Worm (Caenorhabditis elegans) whole organism, young adult: ENCODE data around the gene srd-44.

Experiments
- B0336.3 ChIP-seq: fragments of 200-800 bp; sonication (Bioruptor generic); IDR thresholded peaks from 2 replicates; pipeline ENCODE4 v1.3.6; 2022; ENCODE audit warnings: missing genetic modification characterization, missing compliant biosample characterization
- F10E7.11 ChIP-seq: sonication (generic microtip); optimal IDR thresholded peaks from 2 replicates; lab custom pipeline; 2017; ENCODE audit warnings: mild to moderate bottlenecking, missing genetic modification characterization, moderate library complexity, missing compliant biosample characterization
- F55B11.4 ChIP-seq: sonication (generic microtip); optimal IDR thresholded peaks from 2 replicates; lab custom pipeline; 2016; ENCODE audit warnings: missing compliant biosample characterization, missing genetic modification characterization, borderline replicate concordance; ENCODE audit not compliant: insufficient read depth
- Y53F4B.3 ChIP-seq: fragments of 200-800 bp; sonication (Bioruptor generic); IDR thresholded peaks from 2 replicates; pipeline ENCODE4 v1.3.6; 2022; ENCODE audit warnings: missing genetic modification reagents, missing genetic modification characterization, missing compliant biosample characterization
- Y79H2A.3 ChIP-seq: fragments of 200-800 bp; sonication (Bioruptor generic); conservative IDR thresholded peaks from 2 replicates; pipeline ENCODE4 v1.3.6; 2022; ENCODE audit warnings: missing genetic modification reagents, missing genetic modification characterization, missing compliant biosample characterization
- ama-1 ChIP-seq, 3 experiments: fragments of 150-350 bp in 1 of 3; sonication (generic microtip) in 2 of 3; optimal IDR thresholded peaks; 2 replicates each; lab custom pipeline; 2014 to 2018; ENCODE audit warnings: missing biosample characterization in 2 of 3, missing genetic modification characterization in 2 of 3, missing genetic modification reagents in 2 of 3
- aptf-2 ChIP-seq: fragments of 200-800 bp; sonication (Bioruptor generic); conservative IDR thresholded peaks from 2 replicates; pipeline ENCODE4 v1.3.6; 2022; ENCODE audit warnings: missing genetic modification reagents, missing genetic modification characterization, missing compliant biosample characterization
- attf-5 ChIP-seq: fragments of 200-800 bp; sonication (Bioruptor generic); optimal IDR thresholded peaks from 2 replicates; lab custom pipeline; 2018; ENCODE audit warnings: mild to moderate bottlenecking, missing genetic modification characterization, missing compliant biosample characterization
- attf-6 ChIP-seq: fragments of 200-800 bp; sonication (Bioruptor generic); IDR thresholded peaks from 2 replicates; pipeline ENCODE4 v1.3.6; 2022; ENCODE audit warnings: missing genetic modification reagents, missing genetic modification characterization, missing compliant biosample characterization
- bed-2 ChIP-seq: fragments of 200-800 bp; sonication (Bioruptor generic); IDR thresholded peaks from 2 replicates; pipeline ENCODE4 v1.3.6; 2022; ENCODE audit warnings: missing genetic modification reagents, missing genetic modification characterization, missing compliant biosample characterization
- cebp-2 ChIP-seq: fragments of 200-800 bp; sonication (Bioruptor generic); IDR thresholded peaks from 2 replicates; pipeline ENCODE4 v1.3.6; 2022; ENCODE audit warnings: missing genetic modification characterization, missing compliant biosample characterization
- ceh-100 ChIP-seq: fragments of 200-800 bp; sonication (Bioruptor generic); IDR thresholded peaks from 2 replicates; pipeline ENCODE4 v1.3.6; 2022; ENCODE audit warnings: missing genetic modification reagents, missing genetic modification characterization, missing compliant biosample characterization
- ceh-58 ChIP-seq: fragments of 200-800 bp; sonication (Bioruptor generic); IDR thresholded peaks from 2 replicates; pipeline ENCODE4 v1.3.6; 2022; ENCODE audit warnings: missing genetic modification characterization, missing compliant biosample characterization
- ceh-79 ChIP-seq: sonication (generic microtip); optimal IDR thresholded peaks from 2 replicates; lab custom pipeline; 2017; ENCODE audit warnings: mild to moderate bottlenecking, missing genetic modification characterization, missing compliant biosample characterization
- ceh-91 ChIP-seq: fragments of 200-800 bp; sonication (Bioruptor generic); IDR thresholded peaks from 2 replicates; pipeline ENCODE4 v1.3.6; 2022; ENCODE audit warnings: missing genetic modification reagents, missing genetic modification characterization, missing compliant biosample characterization
- dox-1 ChIP-seq: fragments of 200-800 bp; sonication (Bioruptor generic); IDR thresholded peaks from 2 replicates; pipeline ENCODE4 v1.3.6; 2022; ENCODE audit warnings: missing genetic modification reagents, missing genetic modification characterization, missing compliant biosample characterization
- dpff-1 ChIP-seq: sonication (generic microtip); optimal IDR thresholded peaks from 2 replicates; lab custom pipeline; 2017; ENCODE audit warnings: mild to moderate bottlenecking, missing genetic modification characterization, missing compliant biosample characterization
- egl-18 ChIP-seq: fragments of 200-800 bp; sonication (Bioruptor generic); IDR thresholded peaks from 2 replicates; pipeline ENCODE4 v1.3.6; 2022; ENCODE audit warnings: missing genetic modification reagents, missing genetic modification characterization, missing compliant biosample characterization
- ekl-4 ChIP-seq: fragments of 200-800 bp; sonication (Bioruptor generic); IDR thresholded peaks from 2 replicates; pipeline ENCODE4 v1.3.6; 2022; ENCODE audit warnings: missing genetic modification reagents, missing genetic modification characterization, missing compliant biosample characterization
- fkh-3 ChIP-seq: sonication (generic microtip); optimal IDR thresholded peaks from 2 replicates; lab custom pipeline; 2016; ENCODE audit warnings: mild to moderate bottlenecking, missing genetic modification characterization, missing compliant biosample characterization
- hlh-26 ChIP-seq: fragments of 200-800 bp; sonication (Bioruptor generic); conservative IDR thresholded peaks from 2 replicates; pipeline ENCODE4 v1.3.6; 2022; ENCODE audit warnings: missing genetic modification reagents, missing genetic modification characterization, missing compliant biosample characterization
- lag-1 ChIP-seq: fragments of 200-800 bp; sonication (Bioruptor generic); IDR thresholded peaks from 2 replicates; pipeline ENCODE4 v1.3.6; 2022; ENCODE audit warnings: missing genetic modification reagents, missing genetic modification characterization, missing compliant biosample characterization
- let-607 ChIP-seq, 2 experiments: fragments of 200-800 bp in 1 of 2; sonication (Bioruptor generic) in 1 of 2; sonication (generic microtip) in 1 of 2; optimal IDR thresholded peaks; 2 replicates each; lab custom pipeline; 2016 to 2018; ENCODE audit warnings: mild to moderate bottlenecking in 2 of 2, missing compliant biosample characterization in 2 of 2, missing genetic modification characterization in 2 of 2, moderate library complexity in 2 of 2, missing genotype in 1 of 2
- lin-35 ChIP-seq, 3 experiments: fragments of 150-350 bp in 2 of 3; sonication (generic microtip) in 1 of 3; optimal IDR thresholded peaks; 2 replicates each; lab custom pipeline; 2014 to 2018; ENCODE audit warnings: missing biosample characterization in 3 of 3, missing genetic modification characterization in 3 of 3, missing genetic modification reagents in 3 of 3
- lin-40 ChIP-seq: sonication (generic microtip); optimal IDR thresholded peaks from 2 replicates; lab custom pipeline; 2016; ENCODE audit warnings: missing genetic modification characterization, mild to moderate bottlenecking, missing compliant biosample characterization, missing genotype, missing genetic modification reagents
- lsl-1 ChIP-seq: fragments of 200-800 bp; sonication (Bioruptor generic); optimal IDR thresholded peaks from 2 replicates; lab custom pipeline; 2018; ENCODE audit warnings: mild to moderate bottlenecking, missing genetic modification characterization, moderate library complexity, missing compliant biosample characterization
- madf-6 ChIP-seq: fragments of 200-800 bp; sonication (Bioruptor generic); IDR thresholded peaks from 2 replicates; pipeline ENCODE4 v1.3.6; 2022; ENCODE audit warnings: missing genetic modification reagents, missing genetic modification characterization, missing compliant biosample characterization
- nfya-2 ChIP-seq: fragments of 200-800 bp; sonication (Bioruptor generic); IDR thresholded peaks from 2 replicates; pipeline ENCODE4 v1.3.6; 2022; ENCODE audit warnings: missing genetic modification reagents, missing genetic modification characterization, missing compliant biosample characterization
- nfyb-1 ChIP-seq: fragments of 200-800 bp; sonication (Bioruptor generic); IDR thresholded peaks from 2 replicates; pipeline ENCODE4 v1.3.6; 2022; ENCODE audit warnings: missing genetic modification reagents, missing genetic modification characterization, missing compliant biosample characterization
- nhr-90 ChIP-seq: sonication (generic microtip); optimal IDR thresholded peaks from 2 replicates; lab custom pipeline; 2016; ENCODE audit warnings: missing genotype, mild to moderate bottlenecking, missing genetic modification characterization, missing compliant biosample characterization
- rcor-1 ChIP-seq: fragments of 200-800 bp; sonication (Bioruptor generic); IDR thresholded peaks from 2 replicates; pipeline ENCODE4 v1.3.6; 2022; ENCODE audit warnings: missing genetic modification reagents, missing genetic modification characterization, missing compliant biosample characterization
- snpc-3.4 ChIP-seq: sonication (generic microtip); optimal IDR thresholded peaks from 2 replicates; lab custom pipeline; 2017; ENCODE audit warnings: missing genetic modification characterization, mild to moderate bottlenecking, missing compliant biosample characterization, antibody characterized with exemption, moderate library complexity, missing genotype, missing genetic modification reagents
- unc-130 ChIP-seq: sonication (generic microtip); optimal IDR thresholded peaks from 2 replicates; lab custom pipeline; 2016; ENCODE audit warnings: missing genetic modification reagents, missing genetic modification characterization, missing compliant biosample characterization
- zim-3 ChIP-seq: sonication (generic microtip); optimal IDR thresholded peaks from 2 replicates; lab custom pipeline; 2017; ENCODE audit warnings: mild to moderate bottlenecking, missing genetic modification characterization, moderate library complexity, missing compliant biosample characterization
- ztf-22 ChIP-seq: fragments of 200-800 bp; sonication (Bioruptor generic); optimal IDR thresholded peaks from 2 replicates; lab custom pipeline; 2018; ENCODE audit warnings: mild to moderate bottlenecking, missing genetic modification characterization, moderate library complexity, missing compliant biosample characterization
- ztf-25 ChIP-seq: fragments of 200-800 bp; sonication (Bioruptor generic); IDR thresholded peaks from 2 replicates; pipeline ENCODE4 v1.3.6; 2022; ENCODE audit warnings: missing genetic modification reagents, missing genetic modification characterization, missing compliant biosample characterization

Gene srd-44

DNA sequence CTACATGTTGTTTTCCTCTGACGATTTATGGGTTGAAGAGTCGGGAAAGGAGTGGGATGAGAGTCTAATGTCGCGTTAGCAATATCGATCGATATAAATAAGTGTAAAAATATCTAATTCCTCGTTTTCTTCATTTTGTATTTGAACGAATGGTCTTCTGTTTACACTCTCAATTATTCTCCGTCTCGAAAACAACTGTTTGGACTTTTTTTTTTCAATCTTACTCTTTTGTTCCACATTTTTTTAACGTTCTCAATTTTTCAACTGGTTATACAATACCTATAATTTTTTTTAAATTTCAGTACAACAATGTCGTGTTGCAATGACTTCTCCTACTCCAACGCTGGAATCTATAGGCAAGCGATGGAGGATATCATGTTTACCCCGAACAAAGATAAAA is 16.9 kb upstream of the srd-44 start, which contains the start of gene F17A2.13 (continued):
- TF ChIP-seq F10E7.11: no peak

DNA sequence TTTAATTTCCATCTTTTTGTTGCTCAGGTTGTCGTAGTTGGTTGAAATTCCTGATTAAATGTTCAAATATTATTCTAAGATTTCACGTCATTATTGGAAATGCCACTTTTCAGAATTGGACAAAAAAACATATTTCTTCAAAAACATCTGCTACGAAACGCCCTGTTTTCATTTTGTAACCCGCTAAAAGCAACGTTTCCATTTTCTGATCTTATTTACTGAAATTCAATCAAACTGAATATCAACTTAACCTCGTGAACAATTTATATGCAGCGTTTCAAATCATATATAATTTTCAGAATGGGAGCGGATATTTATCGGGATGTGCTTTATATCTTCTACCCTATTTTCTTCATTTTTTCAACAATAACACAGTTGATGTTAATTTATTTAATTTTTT is 14.8 kb upstream of the srd-44 start, which contains the start of gene srd-40:
srd-40 (plus strand) TSS at position 301 of the 400 bp plus-strand sequence.
- TF ChIP-seq nhr-90 (tag; lab: Kevin White, UChicago) (no peak), lag-1 (no peak), ztf-25 (no peak), ceh-100 (GFP tag; lab: Robert Waterston, UW) (no peak), nfya-2 (no peak), lin-40 (tag; lab: Kevin White, UChicago) (no peak), cebp-2 (no peak), B0336.3 (GFP tag; lab: Robert Waterston, UW) (no peak), unc-130 (no peak), ekl-4 (GFP tag; lab: Robert Waterston, UW) (no peak), nfyb-1 (no peak), lsl-1 (GFP tag; lab: Kevin White, UChicago) (no peak), hlh-26 (no peak), F55B11.4 (tag; lab: Kevin White, UChicago) (no peak), aptf-2 (no peak)

DNA sequence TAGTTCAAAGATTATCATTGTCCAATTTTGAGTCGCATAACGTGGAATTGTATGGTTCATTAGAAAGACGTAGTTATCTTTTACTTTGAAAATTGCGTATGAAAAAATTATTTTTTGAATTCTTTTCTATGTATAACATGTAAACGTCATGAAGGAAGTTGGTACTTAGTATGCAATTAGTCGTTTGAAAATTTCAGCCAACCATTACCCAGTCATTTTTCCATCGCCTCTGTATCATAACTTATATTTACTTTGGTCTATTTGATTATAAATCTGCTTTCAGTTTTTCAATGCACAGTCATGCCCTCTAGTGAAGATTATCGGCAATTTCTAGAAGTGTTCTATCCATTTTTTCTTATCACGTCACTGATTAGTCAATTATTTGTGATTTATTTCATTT is 11.8 kb upstream of the srd-44 start, which contains the start of gene srd-41:
srd-41 (plus strand) TSS at position 301 of the 400 bp plus-strand sequence.
- no peak for TF ChIP-seq ama-1 (optimal IDR thresholded peaks at IDR 0.05; lab: Kevin White, UChicago)
- no peak for TF ChIP-seq ama-1 (GFP tag; optimal IDR thresholded peaks at IDR 0.05; lab: Kevin White, UChicago)
- TF ChIP-seq B0336.3 (GFP tag; lab: Robert Waterston, UW): no peak
- no peak for TF ChIP-seq attf-6
- no peak for TF ChIP-seq Y53F4B.3 (GFP tag; lab: Robert Waterston, UW)
- no peak for TF ChIP-seq snpc-3.4 (tag; lab: Kevin White, UChicago)
- no peak for TF ChIP-seq lin-35 (GFP tag; optimal IDR thresholded peaks at IDR 0.05; lab: Kevin White, UChicago)
- no peak for TF ChIP-seq Y79H2A.3 (GFP tag; lab: Robert Waterston, UW)
- TF ChIP-seq cebp-2: no peak
- no peak for TF ChIP-seq nhr-90 (tag; lab: Kevin White, UChicago)
- no peak for TF ChIP-seq dpff-1 (tag; lab: Kevin White, UChicago)

DNA sequence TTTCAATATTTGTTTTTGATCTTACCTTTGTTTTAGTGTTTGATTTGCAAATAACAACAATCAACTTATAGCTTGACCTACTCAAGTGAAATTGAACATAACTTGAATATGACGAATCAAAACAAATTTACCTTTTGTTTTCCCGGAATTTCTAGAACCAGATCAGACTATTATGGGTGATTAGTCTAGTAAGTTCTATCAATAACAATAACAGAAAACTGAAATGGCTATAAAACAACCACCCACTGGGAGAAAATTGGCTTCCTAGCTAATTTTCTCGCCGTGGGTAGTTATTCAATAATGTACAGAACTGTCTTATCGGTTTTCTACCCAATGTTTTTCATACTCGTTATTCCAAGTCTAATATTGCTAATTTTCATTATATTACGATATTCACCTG is 9.6 kb upstream of the srd-44 start, which contains the start of gene srd-45:
srd-45 (plus strand) TSS at position 301 of the 400 bp plus-strand sequence.
- TF ChIP-seq ceh-58 (GFP tag; lab: Robert Waterston, UW): no peak
- no peak for TF ChIP-seq fkh-3 (tag; lab: Kevin White, UChicago)
- TF ChIP-seq madf-6 (GFP tag; lab: Robert Waterston, UW): no peak
- TF ChIP-seq egl-18 (GFP tag; lab: Robert Waterston, UW): no peak
- TF ChIP-seq zim-3 (tag; lab: Kevin White, UChicago): no peak
- no peak for TF ChIP-seq F10E7.11
- TF ChIP-seq rcor-1 (GFP tag; lab: Robert Waterston, UW): no peak
- TF ChIP-seq aptf-2: no peak
- no peak for TF ChIP-seq ceh-79 (tag; lab: Kevin White, UChicago)
- TF ChIP-seq ceh-91: no peak
- TF ChIP-seq lsl-1 (GFP tag; lab: Kevin White, UChicago): no peak
- no peak for TF ChIP-seq ztf-22 (GFP tag; lab: Kevin White, UChicago)

DNA sequence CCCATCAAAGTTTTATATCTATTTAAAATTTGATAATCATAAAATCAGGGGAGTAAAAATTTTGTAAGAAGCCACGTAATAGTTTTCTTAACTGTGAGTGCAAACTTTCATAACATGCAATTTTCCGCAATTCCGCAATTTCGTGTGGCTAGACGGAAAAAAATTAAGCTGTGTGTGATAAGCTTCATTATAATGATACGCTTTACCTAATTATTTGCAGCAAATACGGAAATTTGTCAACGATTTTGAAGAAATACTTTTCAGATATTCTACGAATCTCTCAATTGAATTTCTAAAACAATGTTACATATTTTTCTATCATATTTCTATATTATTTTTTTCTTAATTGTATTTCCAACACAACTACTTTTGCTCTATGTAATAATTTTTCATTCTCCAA is 6.4 kb upstream of the srd-44 start, which contains the start of gene srd-46:
srd-46 (plus strand) TSS at position 301 of the 400 bp plus-strand sequence.
- TF ChIP-seq dox-1 (GFP tag; lab: Robert Waterston, UW) (no peak), let-607 (tag; optimal IDR thresholded peaks at IDR 0.05; lab: Kevin White, UChicago) (no peak), attf-5 (GFP tag; lab: Kevin White, UChicago) (no peak), bed-2 (GFP tag; lab: Robert Waterston, UW) (no peak)
